Fruit fly (Drosophila melanogaster): ENCODE data around the gene CG4570.

dm6 chr3R:10815032-10815431 is 41.6 kb upstream of the CG4570 start, which contains the start of the genes CG14693 and TTLL15:
- TF ChIP-seq vri (GFP tag; optimal IDR thresholded peaks at IDR 0.05) (no peak), Lpt (GFP tag; optimal IDR thresholded peaks at IDR 0.05) (no peak), svp (GFP tag) (no peak), CG6854 (GFP tag; optimal IDR thresholded peaks at IDR 0.05) (no peak), Sox102F (GFP tag; optimal IDR thresholded peaks at IDR 0.05) (no peak), Hr39 (GFP tag; optimal IDR thresholded peaks at IDR 0.05) (no peak)

Measured in whole organism, prepupa.